Worm (Caenorhabditis elegans): Measurements from ENCODE around the gene F52D2.6.
A peak's percentile ranks its signal among the peaks of the same experiment; 100 is the strongest.

F52D2.6 gene

DNA sequence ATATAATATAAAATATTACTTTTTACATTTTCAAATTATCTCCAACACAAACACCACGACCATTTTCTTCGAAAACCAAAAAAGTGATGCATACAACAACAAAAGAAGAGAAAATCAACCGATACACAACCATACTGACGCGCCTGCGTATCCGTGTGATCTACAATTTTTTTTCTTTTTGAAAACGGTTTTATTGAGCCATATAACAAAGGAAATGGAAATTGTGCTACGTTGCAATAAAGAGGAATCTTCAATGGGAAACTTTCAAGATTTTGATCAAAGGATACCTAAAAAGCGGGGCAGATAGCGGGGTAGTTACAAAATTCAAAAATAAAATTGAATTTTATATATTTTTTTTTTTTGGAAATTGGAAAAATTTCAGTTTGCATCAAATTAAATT is 1.1 kb upstream of the F52D2.6 start, which contains the start of gene F52D2.5:
Gene F52D2.5 (minus strand): TSS at position 101 of the 400 bp plus-strand sequence.
- TF ChIP-seq cnd-1 (tag; optimal IDR thresholded peaks at IDR 0.05) (no peak), bed-3 (GFP tag; optimal IDR thresholded peaks at IDR 0.05) (no peak), hlh-1 (tag; optimal IDR thresholded peaks at IDR 0.05) (no peak), drap-1 (GFP tag; optimal IDR thresholded peaks at IDR 0.05) (no peak), lin-13 (tag; optimal IDR thresholded peaks at IDR 0.05) (no peak), lin-32 (GFP tag; optimal IDR thresholded peaks at IDR 0.05) (no peak)

DNA sequence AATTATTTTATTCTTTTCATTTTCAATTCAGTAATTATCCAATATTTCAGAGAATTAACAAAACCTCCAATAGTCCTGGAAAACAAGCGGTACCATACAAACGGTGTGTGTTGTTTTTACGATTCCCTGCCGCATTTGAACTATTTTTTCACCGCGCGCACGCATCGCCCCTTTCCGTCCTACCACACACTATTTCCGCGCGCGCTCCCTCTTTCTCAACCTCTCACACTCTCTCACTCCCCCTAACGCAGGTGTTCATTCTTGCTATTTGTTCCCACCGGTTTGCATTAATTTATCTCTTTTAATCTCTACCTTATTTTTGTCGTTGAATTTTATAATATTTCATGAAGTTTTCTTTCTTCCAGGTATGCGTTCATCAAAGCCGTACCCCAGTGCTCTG is 1.9 kb downstream of the F52D2.6 start, which contains the start of gene F52D2.12:
Gene F52D2.12 (plus strand): TSS at position 307 of the 400 bp plus-strand sequence.
- TF ChIP-seq nhr-237 (tag; optimal IDR thresholded peaks at IDR 0.05): no peak

DNA sequence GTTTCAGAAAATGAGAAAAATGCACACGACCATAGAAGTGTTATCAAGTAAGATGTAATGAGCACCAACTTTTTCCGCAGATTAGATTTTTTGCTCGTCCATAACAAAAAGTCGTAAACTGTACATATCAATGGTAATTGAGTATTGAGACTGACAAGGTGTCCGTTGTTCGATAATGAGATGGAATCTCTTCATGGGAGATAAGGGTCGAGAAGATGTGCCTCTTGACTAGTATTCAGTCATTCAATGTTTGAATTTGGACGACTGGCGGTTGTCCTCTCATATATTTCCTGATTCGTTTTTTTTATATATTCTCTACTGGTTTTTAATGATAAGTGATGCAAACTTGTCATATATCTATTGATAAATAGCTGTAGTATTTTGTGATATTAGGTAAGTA is 5.9 kb downstream of the F52D2.6 start:
- TF ChIP-seq ztf-11 (tag; optimal IDR thresholded peaks at IDR 0.05) (no peak), mls-2 (tag; optimal IDR thresholded peaks at IDR 0.05) (no peak), unc-120 (tag; optimal IDR thresholded peaks at IDR 0.05; ENCODE audit: poor library complexity, severe bottlenecking) (no peak), ces-1 (GFP tag; optimal IDR thresholded peaks at IDR 0.05) (no peak), nhr-28 (tag; optimal IDR thresholded peaks at IDR 0.05) (no peak)

DNA sequence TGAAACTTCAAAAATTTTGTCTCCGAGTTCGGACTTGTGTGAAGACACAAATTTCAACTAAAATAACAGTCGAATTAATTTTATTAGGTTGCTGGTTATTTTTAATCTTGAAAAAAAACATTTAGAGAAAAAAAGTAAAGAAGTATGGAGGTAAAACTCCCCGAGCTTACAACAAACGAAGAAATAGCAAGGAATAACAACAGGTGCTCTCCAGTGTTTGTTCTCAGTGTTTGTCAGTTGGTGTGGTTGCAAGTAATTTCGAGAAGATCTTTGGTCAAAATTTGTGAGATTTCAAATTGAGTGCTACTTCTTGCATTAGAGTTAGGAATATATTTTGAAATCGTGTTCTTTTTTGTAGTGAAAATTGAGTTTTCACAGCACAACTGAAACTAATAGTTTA is 9.0 kb downstream of the F52D2.6 start:
- TF ChIP-seq zip-8 (tag; optimal IDR thresholded peaks at IDR 0.05) (no peak), hlh-1 (tag; optimal IDR thresholded peaks at IDR 0.05) (peak; percentile 92)

DNA sequence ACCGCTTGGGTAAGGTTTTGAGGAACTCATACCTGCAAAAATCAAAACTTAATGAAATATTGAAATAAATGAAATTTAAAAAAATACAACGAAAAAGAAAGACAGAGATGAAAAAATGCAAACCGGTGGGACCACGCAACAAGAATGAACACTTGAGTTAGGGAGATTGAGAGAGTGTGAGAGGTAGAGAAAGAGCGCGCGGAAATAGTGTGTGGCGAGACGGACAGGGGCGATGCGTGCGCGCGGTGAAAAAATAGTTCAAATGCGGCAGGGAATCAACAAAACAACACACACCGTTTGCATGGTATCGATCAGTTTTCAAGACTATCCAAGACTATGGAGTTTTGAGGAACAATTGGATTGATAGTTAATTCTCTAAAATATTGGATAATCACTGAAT is 13.8 kb downstream of the F52D2.6 start, which contains the start of gene meg-3:
Gene meg-3 (minus strand): TSS at position 32 of the 400 bp plus-strand sequence.
- TF ChIP-seq mep-1 (tag; optimal IDR thresholded peaks at IDR 0.05) (peak; percentile 11), ztf-11 (tag; optimal IDR thresholded peaks at IDR 0.05) (no peak)

DNA sequence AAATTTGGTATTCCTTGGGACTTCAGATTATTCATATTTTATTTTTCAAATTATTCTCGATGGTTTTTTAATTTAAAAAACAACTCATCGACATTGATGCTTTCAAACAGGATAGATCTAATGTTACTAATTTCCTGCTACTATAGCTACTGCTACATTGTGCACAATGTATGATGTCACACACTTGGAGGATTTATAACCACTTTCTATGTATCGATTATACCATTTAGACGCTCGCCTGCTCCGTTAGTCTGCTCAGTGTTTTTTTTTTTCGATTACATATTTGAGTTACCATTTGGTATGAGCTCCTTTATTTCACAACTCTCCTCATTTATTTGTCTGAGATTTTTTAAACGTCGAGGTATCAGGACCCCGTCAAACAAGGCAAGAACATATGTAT is 14.6 kb downstream of the F52D2.6 start, which contains the start of gene Y40A1A.2:
Gene Y40A1A.2 (plus strand): TSS at position 301 of the 400 bp plus-strand sequence.
- no peak for TF ChIP-seq nhr-76 (tag; optimal IDR thresholded peaks at IDR 0.05)
- TF ChIP-seq unc-120 (tag; optimal IDR thresholded peaks at IDR 0.05; ENCODE audit: poor library complexity, severe bottlenecking): no peak
- TF ChIP-seq bed-3 (GFP tag; optimal IDR thresholded peaks at IDR 0.05): no peak
- no peak for TF ChIP-seq snpc-4 (tag; optimal IDR thresholded peaks at IDR 0.05)
- no peak for TF ChIP-seq ces-1 (GFP tag; optimal IDR thresholded peaks at IDR 0.05)
- no peak for TF ChIP-seq nhr-12 (tag; optimal IDR thresholded peaks at IDR 0.05)
- TF ChIP-seq nhr-237 (tag; optimal IDR thresholded peaks at IDR 0.05): no peak
- no peak for TF ChIP-seq ham-2 (GFP tag; optimal IDR thresholded peaks at IDR 0.05)
- TF ChIP-seq sptf-1 (tag; optimal IDR thresholded peaks at IDR 0.05): no peak
- TF ChIP-seq mls-2 (tag; optimal IDR thresholded peaks at IDR 0.05): no peak
- TF ChIP-seq lin-32 (GFP tag; optimal IDR thresholded peaks at IDR 0.05): no peak
- no peak for TF ChIP-seq mep-1 (tag; optimal IDR thresholded peaks at IDR 0.05)
- TF ChIP-seq blmp-1 (tag; optimal IDR thresholded peaks at IDR 0.05): no peak
- no peak for TF ChIP-seq sem-2 (GFP tag; optimal IDR thresholded peaks at IDR 0.05)
- TF ChIP-seq lin-13 (tag; optimal IDR thresholded peaks at IDR 0.05): no peak

DNA sequence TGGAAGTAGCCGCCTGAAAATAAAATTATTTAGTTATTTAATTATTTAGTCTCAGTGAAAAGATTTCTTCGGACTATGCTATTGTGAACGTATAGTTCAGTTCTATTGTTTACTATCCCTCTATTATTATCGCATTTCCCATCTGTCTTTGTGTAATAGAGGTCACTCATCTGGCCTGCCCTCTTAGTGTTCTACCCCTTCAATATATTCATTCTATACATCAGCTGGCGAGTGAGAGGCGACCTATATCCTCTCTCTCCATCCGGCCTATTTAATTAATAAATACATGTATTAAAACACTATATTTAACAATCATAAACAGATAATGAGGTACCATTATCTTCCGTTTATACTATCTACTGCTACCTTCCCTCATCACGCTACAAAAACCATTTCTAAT is 20.2 kb downstream of the F52D2.6 start:
- TF ChIP-seq nhr-2 (tag; optimal IDR thresholded peaks at IDR 0.05) (peak; percentile 49), ces-1 (GFP tag; optimal IDR thresholded peaks at IDR 0.05) (peak; percentile 38), cnd-1 (tag; optimal IDR thresholded peaks at IDR 0.05) (peak; percentile 43), sptf-1 (tag; optimal IDR thresholded peaks at IDR 0.05) (peak; percentile 18), ceh-43 (GFP tag; optimal IDR thresholded peaks at IDR 0.05) (peak; percentile 56)

DNA sequence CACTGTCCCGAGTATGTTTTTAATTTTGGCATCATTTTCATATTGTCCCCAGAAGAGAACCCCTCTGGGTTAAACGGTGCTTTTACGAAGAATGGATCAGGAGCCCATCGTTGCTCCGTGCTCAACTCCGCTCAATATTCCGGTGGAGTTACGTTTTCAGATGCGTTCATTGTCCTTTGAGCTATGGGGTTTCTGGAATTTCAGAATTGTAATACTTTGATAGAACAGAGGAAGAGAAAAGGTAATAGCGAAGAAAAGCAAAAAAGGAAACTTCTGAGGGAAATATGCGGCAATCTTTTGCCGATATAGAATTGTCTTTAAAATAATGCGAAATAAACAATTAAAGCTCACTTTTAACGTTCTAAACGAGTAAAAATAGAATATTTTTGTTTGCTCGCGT is 22.1 kb downstream of the F52D2.6 start, which contains the start of gene Y40A1A.3:
Gene Y40A1A.3 (minus strand): TSS at position 101 of the 400 bp plus-strand sequence.
- TF ChIP-seq ceh-39 (tag; optimal IDR thresholded peaks at IDR 0.05): no peak
- no peak for TF ChIP-seq hlh-1 (tag; optimal IDR thresholded peaks at IDR 0.05)
- TF ChIP-seq ceh-43 (GFP tag; optimal IDR thresholded peaks at IDR 0.05): no peak
- no peak for TF ChIP-seq M03D4.4 (tag; optimal IDR thresholded peaks at IDR 0.05)
- no peak for TF ChIP-seq pha-4 (tag; optimal IDR thresholded peaks at IDR 0.05)
- TF ChIP-seq unc-39 (tag; optimal IDR thresholded peaks at IDR 0.05): no peak
- no peak for TF ChIP-seq mep-1 (tag; optimal IDR thresholded peaks at IDR 0.05)

All from whole organism, mixed stage, embryonic.